Worm (Caenorhabditis elegans): Measurements from ENCODE around the gene vti-1.

vti-1 gene

ce11 chrIV:14763938-14764718, 2.3 kb downstream of the vti-1 start:
- no peak for TF ChIP-seq flt-1 (GFP tag; IDR thresholded peaks at IDR 0.05)
- no peak for TF ChIP-seq aly-1 (tag; optimal IDR thresholded peaks at IDR 0.05)
- no peak for TF ChIP-seq tra-4 (tag; optimal IDR thresholded peaks at IDR 0.05)

- peak; percentile 7 for TF ChIP-seq F13C5.2 (tag; optimal IDR thresholded peaks at IDR 0.05)
Measured at ce11 chrIV:14763348-14763747, 3.1 kb downstream of the vti-1 start.

DNA sequence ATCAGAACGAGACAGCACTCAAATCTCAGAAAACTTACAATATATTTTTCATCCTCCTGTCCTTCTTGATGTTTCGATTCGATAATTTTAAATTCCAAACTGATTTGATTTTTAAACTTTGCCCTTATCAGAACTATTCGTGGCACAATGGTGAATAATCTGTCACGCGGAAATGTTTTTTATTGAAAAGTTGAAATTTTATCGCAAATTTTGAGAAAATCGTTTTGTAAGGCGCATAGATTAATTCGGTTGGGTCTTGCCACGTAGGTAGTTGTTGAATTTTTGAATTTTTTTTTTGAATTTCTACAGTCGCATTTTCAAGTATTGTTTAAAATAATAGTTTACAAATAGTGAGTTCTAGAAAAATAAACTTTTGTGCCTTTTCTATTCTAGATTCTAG, 5.6 kb downstream of the vti-1 start, which contains the start of gene ptp-5.2:
TSS of gene ptp-5.2 (minus strand) at position 101 of the 400 bp plus-strand sequence.
- TF ChIP-seq tbx-11 (GFP tag; IDR thresholded peaks at IDR 0.05) (no peak), ceh-13 (GFP tag; optimal IDR thresholded peaks at IDR 0.05) (no peak), tbx-37 (GFP tag; conservative IDR thresholded peaks at IDR 0.05) (no peak), F13C5.2 (tag; optimal IDR thresholded peaks at IDR 0.05) (no peak), ceh-36 (tag; optimal IDR thresholded peaks at IDR 0.05) (no peak), sea-1 (GFP tag; conservative IDR thresholded peaks at IDR 0.05) (no peak), ets-7 (tag; optimal IDR thresholded peaks at IDR 0.05) (no peak), B0310.2 (tag; optimal IDR thresholded peaks at IDR 0.05) (no peak), flt-1 (GFP tag; IDR thresholded peaks at IDR 0.05) (no peak), hnd-1 (tag; optimal IDR thresholded peaks at IDR 0.05) (no peak), hmbx-1 (tag; optimal IDR thresholded peaks at IDR 0.05) (no peak), aly-1 (tag; optimal IDR thresholded peaks at IDR 0.05) (no peak)

DNA sequence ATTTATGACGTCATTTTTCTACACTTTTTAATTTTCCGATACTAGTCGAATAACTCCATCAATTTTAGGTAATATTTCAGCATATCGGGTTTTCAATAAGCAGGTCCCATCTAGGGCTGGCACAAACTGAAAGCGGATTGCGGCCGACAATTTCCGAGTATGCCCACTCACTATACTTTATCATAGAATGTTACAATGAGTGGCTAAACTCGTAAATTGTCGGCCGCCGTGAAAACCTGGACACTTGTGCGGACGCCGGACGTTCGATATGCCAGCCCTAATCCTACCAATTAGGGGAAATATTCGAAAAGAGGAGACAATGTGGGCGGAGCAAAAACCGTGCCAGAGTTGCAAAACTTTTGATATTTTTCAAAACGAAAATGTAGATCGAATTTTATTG, 6.8 kb downstream of the vti-1 start:
- TF ChIP-seq tra-4 (tag; optimal IDR thresholded peaks at IDR 0.05) (no peak), hnd-1 (tag; optimal IDR thresholded peaks at IDR 0.05) (no peak), B0310.2 (tag; optimal IDR thresholded peaks at IDR 0.05) (no peak), hmg-4 (GFP tag; optimal IDR thresholded peaks at IDR 0.05) (no peak), ets-7 (tag; optimal IDR thresholded peaks at IDR 0.05) (no peak)

DNA sequence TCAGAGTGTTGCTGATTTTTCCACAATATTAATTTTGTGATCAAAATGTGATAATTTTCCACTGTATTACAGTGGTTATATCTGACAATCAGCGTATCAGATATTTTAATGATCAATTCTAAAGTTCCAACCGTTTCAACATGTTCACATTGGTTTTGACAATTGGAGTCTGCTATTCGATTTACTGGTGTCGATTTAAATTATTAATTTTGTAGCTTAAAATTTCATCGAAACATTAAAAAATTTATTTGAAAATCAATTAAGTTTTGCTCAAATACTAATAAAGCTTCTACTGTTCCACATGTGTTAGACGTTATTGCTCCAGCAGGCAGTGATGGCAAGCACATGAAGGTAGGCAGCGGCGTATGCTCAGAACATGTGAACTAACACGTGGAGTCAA, 8.7 kb downstream of the vti-1 start:
- no peak for TF ChIP-seq pes-1 (GFP tag; IDR thresholded peaks at IDR 0.05)

DNA sequence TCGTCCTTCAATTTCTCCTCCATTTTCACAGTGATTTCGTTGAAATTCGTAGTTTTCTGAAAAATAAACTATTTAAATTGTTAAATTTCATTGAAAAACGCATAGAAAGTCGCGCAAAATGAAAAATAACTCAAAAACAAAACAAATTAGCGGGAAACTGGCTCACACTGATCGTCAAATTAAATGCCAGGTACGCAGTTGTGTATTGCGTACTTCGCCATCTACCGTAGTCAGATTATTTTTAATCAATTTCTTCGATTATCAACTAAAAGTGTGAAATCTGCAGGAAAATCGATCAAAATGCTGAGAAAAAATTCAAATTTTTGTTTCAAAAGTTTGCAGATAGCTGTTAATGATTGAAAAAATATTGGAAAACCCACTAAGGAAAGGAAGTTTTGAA, 11.6 kb downstream of the vti-1 start, which contains the start of gene Y57G11C.499:
TSS of gene Y57G11C.499 (minus strand) at position 23 of the 400 bp plus-strand sequence.
- TF ChIP-seq F13C5.2 (tag; optimal IDR thresholded peaks at IDR 0.05) = no peak
- TF ChIP-seq aly-1 (tag; optimal IDR thresholded peaks at IDR 0.05) = no peak
- TF ChIP-seq scrt-1 (GFP tag; IDR thresholded peaks at IDR 0.05) = no peak
- TF ChIP-seq sea-1 (GFP tag; conservative IDR thresholded peaks at IDR 0.05) = no peak
- no peak for TF ChIP-seq ets-7 (tag; optimal IDR thresholded peaks at IDR 0.05)
- no peak for TF ChIP-seq hnd-1 (tag; optimal IDR thresholded peaks at IDR 0.05)

- TF ChIP-seq ets-7 (tag; optimal IDR thresholded peaks at IDR 0.05) (no peak), tbx-11 (GFP tag; IDR thresholded peaks at IDR 0.05) (no peak), tbx-37 (GFP tag; conservative IDR thresholded peaks at IDR 0.05) (no peak), aly-1 (tag; optimal IDR thresholded peaks at IDR 0.05) (no peak), hmbx-1 (tag; optimal IDR thresholded peaks at IDR 0.05) (no peak), tra-4 (tag; optimal IDR thresholded peaks at IDR 0.05) (no peak), F13C5.2 (tag; optimal IDR thresholded peaks at IDR 0.05) (no peak), hnd-1 (tag; optimal IDR thresholded peaks at IDR 0.05) (no peak), ama-1 (optimal IDR thresholded peaks at IDR 0.05) (no peak), B0310.2 (tag; optimal IDR thresholded peaks at IDR 0.05) (no peak), sea-1 (GFP tag; conservative IDR thresholded peaks at IDR 0.05) (no peak), flt-1 (GFP tag; IDR thresholded peaks at IDR 0.05) (no peak), scrt-1 (GFP tag; IDR thresholded peaks at IDR 0.05) (no peak), ceh-36 (tag; optimal IDR thresholded peaks at IDR 0.05) (no peak), hmg-4 (GFP tag; optimal IDR thresholded peaks at IDR 0.05) (no peak), ceh-13 (GFP tag; optimal IDR thresholded peaks at IDR 0.05) (no peak), pes-1 (GFP tag; IDR thresholded peaks at IDR 0.05) (no peak)
Measured at ce11 chrIV:14741926-14742325, 24.5 kb downstream of the vti-1 start.

- TF ChIP-seq tra-4 (tag; optimal IDR thresholded peaks at IDR 0.05) (no peak), tbx-11 (GFP tag; IDR thresholded peaks at IDR 0.05) (no peak), ceh-13 (GFP tag; optimal IDR thresholded peaks at IDR 0.05) (no peak)
Measured at ce11 chrIV:14729272-14729671, 37.2 kb downstream of the vti-1 start.

DNA sequence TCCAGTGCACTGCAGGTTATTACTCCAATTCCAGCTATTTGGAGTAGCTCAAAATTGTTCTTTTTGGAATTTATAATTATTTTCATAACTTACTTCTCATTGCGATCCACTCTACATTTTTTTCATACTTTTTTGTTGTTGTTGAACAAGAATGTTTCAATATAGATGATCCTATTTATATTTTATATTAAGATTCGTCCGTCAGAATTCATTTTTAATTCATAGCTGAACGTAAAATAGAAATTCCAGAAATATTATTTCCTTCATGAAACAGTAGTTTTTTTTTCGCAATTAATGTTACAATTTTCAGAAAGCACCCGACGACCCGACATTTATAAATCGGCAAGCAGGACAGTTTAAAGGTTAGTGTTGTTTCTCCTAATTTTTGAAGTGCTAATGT, 38.2 kb downstream of the vti-1 start, which contains the start of gene Y57G11C.42:
TSS of gene Y57G11C.42 (plus strand) at position 301 of the 400 bp plus-strand sequence.
- no peak for TF ChIP-seq B0310.2 (tag; optimal IDR thresholded peaks at IDR 0.05)

Data from whole organism, early embryonic.